Fruit fly (Drosophila melanogaster) whole organism, embryonic: ENCODE results near the gene CG1738.

Experiments
- Asciz ChIP-seq: fragments of 200-800 bp; sonication (Bioruptor generic); optimal IDR thresholded peaks from 2 replicates; lab custom pipeline; 2017; ENCODE audit warnings: missing biosample characterization, mild to moderate bottlenecking, missing genetic modification characterization, missing genetic modification reagents
- Atf6 ChIP-seq: fragments of 200-800 bp; sonication (Bioruptor generic); IDR thresholded peaks from 2 replicates; pipeline ENCODE4 v1.3.6; 2022; ENCODE audit warnings: missing biosample characterization, missing genetic modification characterization
- BEAF-32 ChIP-seq: fragments of 200-800 bp; sonication (Bioruptor generic); optimal IDR thresholded peaks from 3 replicates; lab custom pipeline; 2017; ENCODE audit warnings: missing biosample characterization, missing genetic modification characterization, mild to moderate bottlenecking, moderate library complexity, missing genetic modification reagents
- Bdp1 ChIP-seq: fragments of 200-800 bp; sonication (Bioruptor generic); optimal IDR thresholded peaks from 3 replicates; lab custom pipeline; 2016; ENCODE audit warnings: missing biosample characterization, missing genetic modification characterization
- CG12744 ChIP-seq: fragments of 200-800 bp; sonication (Bioruptor generic); optimal IDR thresholded peaks from 2 replicates; lab custom pipeline; 2016; ENCODE audit warnings: missing biosample characterization, missing genetic modification characterization
- CG13775 ChIP-seq: fragments of 200-800 bp; sonication (Bioruptor generic); optimal IDR thresholded peaks from 3 replicates; lab custom pipeline; 2017; ENCODE audit warnings: missing biosample characterization, mild to moderate bottlenecking, missing genetic modification characterization
- CG14667 ChIP-seq: fragments of 200-800 bp; sonication (Bioruptor generic); IDR thresholded peaks from 2 replicates; pipeline ENCODE4 v1.3.6; 2022; ENCODE audit warnings: missing biosample characterization, missing genetic modification characterization
- CG1602 ChIP-seq: fragments of 200-800 bp; sonication (Bioruptor generic); optimal IDR thresholded peaks from 3 replicates; lab custom pipeline; 2016; ENCODE audit warnings: missing biosample characterization, missing genetic modification characterization
- CG16779 ChIP-seq: fragments of 200-800 bp; sonication (Bioruptor generic); IDR thresholded peaks from 2 replicates; pipeline ENCODE4 v1.3.6; 2022; ENCODE audit warnings: missing biosample characterization, missing genetic modification characterization
- CG17385 ChIP-seq: fragments of 200-800 bp; sonication (Bioruptor generic); optimal IDR thresholded peaks from 3 replicates; lab custom pipeline; 2018; ENCODE audit warnings: missing biosample characterization, mild to moderate bottlenecking, missing genetic modification characterization
- CG18011 ChIP-seq: fragments of 200-800 bp; sonication (Bioruptor generic); optimal IDR thresholded peaks from 2 replicates; lab custom pipeline; 2017; ENCODE audit warnings: missing biosample characterization, missing genetic modification characterization, mild to moderate bottlenecking, moderate library complexity, missing genotype
- CG2199 ChIP-seq: fragments of 200-800 bp; sonication (Bioruptor generic); IDR thresholded peaks from 3 replicates; pipeline ENCODE4 v1.3.6; 2022; ENCODE audit warnings: missing biosample characterization, missing genetic modification characterization
- CG3065 ChIP-seq: fragments of 200-800 bp; sonication (Bioruptor generic); optimal IDR thresholded peaks from 2 replicates; lab custom pipeline; 2016; ENCODE audit warnings: missing biosample characterization, missing genetic modification characterization
- CG32772 ChIP-seq: fragments of 200-800 bp; sonication (Bioruptor generic); IDR thresholded peaks from 2 replicates; pipeline ENCODE4 v1.3.6; 2022; ENCODE audit warnings: missing biosample characterization, missing genetic modification characterization
- CG4328 ChIP-seq: fragments of 200-800 bp; sonication (Bioruptor generic); optimal IDR thresholded peaks from 3 replicates; lab custom pipeline; 2017; ENCODE audit warnings: missing biosample characterization, missing genetic modification reagents, missing genetic modification characterization
- CG43689 ChIP-seq: fragments of 200-800 bp; sonication (Bioruptor generic); IDR thresholded peaks from 2 replicates; pipeline ENCODE4 v1.3.6; 2022; ENCODE audit warnings: missing biosample characterization, missing genetic modification characterization
- CG4424 ChIP-seq: fragments of 200-800 bp; sonication (Bioruptor generic); optimal IDR thresholded peaks from 3 replicates; lab custom pipeline; 2016; ENCODE audit warnings: missing biosample characterization, missing genetic modification characterization
- CG6813 ChIP-seq: fragments of 200-800 bp; sonication (Bioruptor generic); optimal IDR thresholded peaks from 2 replicates; lab custom pipeline; 2017; ENCODE audit warnings: missing biosample characterization, missing genetic modification characterization, mild to moderate bottlenecking, moderate library complexity, missing genetic modification reagents
- CG8089 ChIP-seq: fragments of 200-800 bp; sonication (Bioruptor generic); optimal IDR thresholded peaks from 3 replicates; lab custom pipeline; 2016; ENCODE audit warnings: missing biosample characterization, missing genetic modification characterization
- CG8944 ChIP-seq: fragments of 200-800 bp; sonication (Bioruptor generic); optimal IDR thresholded peaks from 3 replicates; lab custom pipeline; 2016; ENCODE audit warnings: missing biosample characterization, missing genetic modification characterization
- Drgx ChIP-seq: fragments of 200-800 bp; sonication (Bioruptor generic); IDR thresholded peaks from 2 replicates; pipeline ENCODE4 v1.3.6; 2022; ENCODE audit warnings: missing biosample characterization, missing genetic modification characterization
- Ets97D ChIP-seq: fragments of 200-800 bp; sonication (Bioruptor generic); optimal IDR thresholded peaks from 3 replicates; lab custom pipeline; 2016; ENCODE audit warnings: missing biosample characterization, missing genetic modification characterization
- Fer3 ChIP-seq: fragments of 200-800 bp; sonication (Bioruptor generic); optimal IDR thresholded peaks from 2 replicates; lab custom pipeline; 2018; ENCODE audit warnings: missing biosample characterization, mild to moderate bottlenecking, missing genetic modification characterization, moderate library complexity
- Lhr ChIP-seq: fragments of 200-800 bp; sonication (Bioruptor generic); optimal IDR thresholded peaks from 3 replicates; lab custom pipeline; 2017; ENCODE audit warnings: mild to moderate bottlenecking, missing biosample characterization, missing genetic modification reagents, missing genetic modification characterization
- Poxn ChIP-seq: fragments of 200-800 bp; sonication (Bioruptor generic); IDR thresholded peaks from 2 replicates; pipeline ENCODE4 v1.3.6; 2022; ENCODE audit warnings: missing biosample characterization, missing genetic modification characterization
- Spps ChIP-seq: fragments of 200-800 bp; sonication (Bioruptor generic); optimal IDR thresholded peaks from 2 replicates; lab custom pipeline; 2018; ENCODE audit warnings: missing biosample characterization, mild to moderate bottlenecking, missing genetic modification characterization
- Ssrp ChIP-seq: fragments of 200-800 bp; sonication (Bioruptor generic); optimal IDR thresholded peaks from 2 replicates; lab custom pipeline; 2018; ENCODE audit warnings: missing biosample characterization, mild to moderate bottlenecking, missing genetic modification characterization, moderate library complexity
- Stat92E ChIP-seq, 3 experiments: fragments of >200 bp in 2 of 3; fragments of 200-800 bp in 1 of 3; sonication (Bioruptor generic) in 1 of 3; optimal IDR thresholded peaks; 2 replicates each; lab custom pipeline; 2017 to 2019; ENCODE audit warnings: missing biosample characterization in 3 of 3, missing genetic modification characterization in 3 of 3, mild to moderate bottlenecking in 1 of 3, moderate library complexity in 1 of 3
- Trl ChIP-seq, 3 experiments: fragments of >200 bp in 2 of 3; fragments of 200-800 bp in 1 of 3; sonication (Bioruptor generic) in 1 of 3; optimal IDR thresholded peaks; 2 replicates in 1 of 3; 3 replicates in 2 of 3; lab custom pipeline; 2016 to 2017; ENCODE audit warnings: missing biosample characterization in 1 of 3, missing genetic modification characterization in 1 of 3
- Xrp1 ChIP-seq: fragments of 200-800 bp; sonication (Bioruptor generic); IDR thresholded peaks from 2 replicates; pipeline ENCODE4 v1.3.6; 2022; ENCODE audit warnings: missing biosample characterization, missing genetic modification characterization
- bab2 ChIP-seq: fragments of 200-800 bp; sonication (Bioruptor generic); optimal IDR thresholded peaks from 2 replicates; lab custom pipeline; 2016; ENCODE audit warnings: missing biosample characterization, missing genetic modification characterization
- bowl ChIP-seq: fragments of 200-800 bp; sonication (Bioruptor generic); IDR thresholded peaks from 2 replicates; pipeline ENCODE4 v1.3.6; 2022; ENCODE audit warnings: missing biosample characterization, missing genetic modification characterization
- br ChIP-seq: fragments of >200 bp; optimal IDR thresholded peaks from 2 replicates; lab custom pipeline; 2017
- cad ChIP-seq: fragments of >200 bp; optimal IDR thresholded peaks from 2 replicates; lab custom pipeline; 2017; ENCODE audit warnings: missing biosample characterization, missing genetic modification characterization
- cwo ChIP-seq: fragments of 200-800 bp; sonication (Bioruptor generic); optimal IDR thresholded peaks from 3 replicates; lab custom pipeline; 2017; ENCODE audit warnings: missing biosample characterization, missing genetic modification characterization, mild to moderate bottlenecking, moderate library complexity, missing genetic modification reagents
- da ChIP-seq: fragments of 200-800 bp; sonication (Bioruptor generic); optimal IDR thresholded peaks from 2 replicates; lab custom pipeline; 2016; ENCODE audit warnings: missing biosample characterization, missing genetic modification characterization
- dm ChIP-seq: fragments of 200-800 bp; sonication (Bioruptor generic); optimal IDR thresholded peaks from 3 replicates; lab custom pipeline; 2016; ENCODE audit warnings: missing biosample characterization, missing genetic modification characterization
- dpn ChIP-seq, 2 experiments: fragments of 200-800 bp; sonication (Bioruptor generic); optimal IDR thresholded peaks; 3 replicates each; lab custom pipeline; 2016; ENCODE audit warnings: missing biosample characterization in 2 of 2, missing genetic modification characterization in 2 of 2
- fru ChIP-seq: fragments of >200 bp; optimal IDR thresholded peaks from 2 replicates; lab custom pipeline; 2017
- ftz-f1 ChIP-seq: fragments of 200-800 bp; sonication (Bioruptor generic); optimal IDR thresholded peaks from 2 replicates; lab custom pipeline; 2016; ENCODE audit warnings: missing biosample characterization, missing genetic modification characterization
- ind ChIP-seq: fragments of 200-800 bp; sonication (Bioruptor generic); optimal IDR thresholded peaks from 3 replicates; lab custom pipeline; 2016; ENCODE audit warnings: missing biosample characterization, missing genetic modification characterization
- insv ChIP-seq, 2 experiments: fragments of 200-800 bp; sonication (Bioruptor generic); optimal IDR thresholded peaks; 3 replicates each; lab custom pipeline; 2016 to 2018; ENCODE audit warnings: missing biosample characterization in 2 of 2, missing genetic modification characterization in 2 of 2
- onecut ChIP-seq: fragments of 200-800 bp; sonication (Bioruptor generic); IDR thresholded peaks from 2 replicates; pipeline ENCODE4 v1.3.6; 2022; ENCODE audit warnings: missing biosample characterization, missing genetic modification characterization
- org-1 ChIP-seq: fragments of 200-800 bp; sonication (Bioruptor generic); optimal IDR thresholded peaks from 2 replicates; lab custom pipeline; 2017; ENCODE audit warnings: missing biosample characterization, missing genetic modification characterization
- phol ChIP-seq: fragments of 200-800 bp; sonication (Bioruptor generic); optimal IDR thresholded peaks from 3 replicates; lab custom pipeline; 2018; ENCODE audit warnings: missing biosample characterization, mild to moderate bottlenecking, missing genetic modification characterization, moderate library complexity
- schlank ChIP-seq: fragments of 200-800 bp; sonication (Bioruptor generic); optimal IDR thresholded peaks from 2 replicates; lab custom pipeline; 2018; ENCODE audit warnings: missing biosample characterization, mild to moderate bottlenecking, missing genetic modification characterization
- sna ChIP-seq: fragments of 200-800 bp; sonication (Bioruptor generic); IDR thresholded peaks from 2 replicates; pipeline ENCODE4 v1.3.6; 2022; ENCODE audit warnings: missing biosample characterization, missing genetic modification characterization; ENCODE audit not compliant: partially characterized antibody
- unc-4 ChIP-seq: fragments of 200-800 bp; sonication (Bioruptor generic); IDR thresholded peaks from 2 replicates; pipeline ENCODE4 v1.3.6; 2022; ENCODE audit warnings: missing biosample characterization, missing genetic modification characterization; ENCODE audit not compliant: partially characterized antibody
- wek ChIP-seq: fragments of 200-800 bp; sonication (Bioruptor generic); optimal IDR thresholded peaks from 3 replicates; lab custom pipeline; 2018; ENCODE audit warnings: missing biosample characterization, mild to moderate bottlenecking, missing genetic modification characterization, moderate library complexity
- zfh1 ChIP-seq: fragments of 200-800 bp; sonication (Bioruptor generic); IDR thresholded peaks from 3 replicates; pipeline ENCODE4 v1.3.6; 2022; ENCODE audit warnings: missing biosample characterization, missing genetic modification characterization

The CG1738 gene

DNA sequence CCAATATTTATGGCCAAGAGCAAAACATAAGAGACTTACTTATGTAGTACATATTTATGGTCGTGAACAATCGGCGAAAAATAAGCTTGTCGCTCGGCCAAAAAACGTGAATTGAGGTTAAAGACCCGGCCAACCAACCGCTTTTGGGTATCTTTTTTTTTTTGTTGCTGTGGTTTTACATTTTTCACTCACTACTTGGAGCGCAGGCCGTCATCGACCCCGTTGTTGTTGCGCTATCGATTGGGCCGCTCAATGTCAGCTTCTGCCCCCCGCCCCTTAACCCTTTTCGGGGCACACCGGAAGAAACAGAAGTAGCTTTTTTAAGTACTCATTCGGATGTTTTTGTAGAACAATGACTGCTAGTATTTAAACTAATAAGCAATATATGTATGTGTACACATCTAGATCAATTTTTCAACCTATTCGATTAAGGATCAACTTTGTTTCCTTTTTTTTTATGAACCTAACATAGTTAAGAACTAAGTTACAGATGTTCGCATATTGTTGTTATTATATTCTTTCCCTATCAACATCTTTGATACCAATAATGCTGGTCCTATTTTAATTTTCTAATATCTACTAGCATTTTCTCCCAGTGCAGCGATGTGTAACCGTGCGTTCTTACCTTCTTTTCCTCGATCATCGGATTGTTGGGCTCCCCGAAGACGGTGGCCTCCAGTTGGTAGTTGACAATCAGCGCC, 10.7 kb upstream of the CG1738 start (continued):
- TF ChIP-seq bowl (no peak), onecut (GFP tag; lab: Robert Waterston, UW) (peak; percentile 89), cad (no peak), CG4424 (GFP tag; lab: Kevin White, UChicago) (peak; percentile 73), CG8089 (GFP tag; lab: Kevin White, UChicago) (peak; percentile 46), cwo (GFP tag; lab: Kevin White, UChicago) (peak; percentile 64), CG1602 (GFP tag; lab: Kevin White, UChicago) (peak; percentile 64), CG13775 (GFP tag; lab: Kevin White, UChicago) (peak; percentile 70), sna (GFP tag; lab: Robert Waterston, UW) (no peak), CG14667 (GFP tag; lab: Robert Waterston, UW) (peak; percentile 36; the same call in 1 of the 2 replicates), Fer3 (tag; lab: Kevin White, UChicago) (peak; percentile 49), unc-4 (no peak), org-1 (GFP tag; lab: Kevin White, UChicago) (peak; percentile 68), bab2 (GFP tag; lab: Kevin White, UChicago) (peak; percentile 65), CG18011 (GFP tag; lab: Kevin White, UChicago) (no peak), CG32772 (GFP tag; lab: Robert Waterston, UW) (peak; percentile 23; the same call in 1 of the 2 replicates), da (GFP tag; lab: Kevin White, UChicago) (no peak), CG43689 (GFP tag; lab: Robert Waterston, UW) (0 out of 2 replicates have a peak, but pooled peaks have one; percentile 21), BEAF-32 (GFP tag; lab: Kevin White, UChicago) (no peak), CG4328 (peak; percentile 65), fru (no peak), br (lab: Kevin White, UChicago) (no peak), CG3065 (GFP tag; lab: Kevin White, UChicago) (peak; percentile 8), ind (GFP tag; lab: Kevin White, UChicago) (peak; percentile 68), Lhr (GFP tag; lab: Kevin White, UChicago) (no peak), CG17385 (GFP tag; lab: Kevin White, UChicago) (peak; percentile 79), insv (GFP tag; optimal IDR thresholded peaks at IDR 0.05; lab: Kevin White, UChicago) (no peak), Xrp1 (GFP tag; lab: Robert Waterston, UW) (peak; percentile 61), ftz-f1 (GFP tag; lab: Kevin White, UChicago) (peak; percentile 43), Stat92E (GFP tag; optimal IDR thresholded peaks at IDR 0.05; lab: Kevin White, UChicago) (no peak), Poxn (GFP tag; lab: Robert Waterston, UW) (no peak), Ssrp (tag; lab: Kevin White, UChicago) (peak; percentile 73), Asciz (no peak), CG16779 (GFP tag; lab: Robert Waterston, UW) (no peak), CG8944 (peak; percentile 59), CG12744 (GFP tag; lab: Kevin White, UChicago) (peak; percentile 23), Drgx (GFP tag; lab: Robert Waterston, UW) (peak; percentile 26; the same call in 1 of the 2 replicates), CG2199 (GFP tag; lab: Robert Waterston, UW) (no peak), Spps (tag; lab: Kevin White, UChicago) (no peak), Atf6 (GFP tag; lab: Robert Waterston, UW) (peak; percentile 72), schlank (tag; lab: Kevin White, UChicago) (no peak), CG6813 (GFP tag; lab: Kevin White, UChicago) (peak; percentile 66), wek (no peak), dm (peak; percentile 27), dpn (GFP tag; optimal IDR thresholded peaks at IDR 0.05; lab: Kevin White, UChicago) (peak; percentile 75), zfh1 (GFP tag; lab: Robert Waterston, UW) (peak; percentile 14; the same call in 1 of the 3 replicates), Ets97D (peak; percentile 46), phol (tag; lab: Kevin White, UChicago) (peak; percentile 82), Bdp1 (GFP tag; lab: Kevin White, UChicago) (peak; percentile 44), Trl (optimal IDR thresholded peaks at IDR 0.05; lab: Kevin White, UChicago) (no peak), Trl (GFP tag; optimal IDR thresholded peaks at IDR 0.05; lab: Kevin White, UChicago) (peak; percentile 71)
